Fruit fly (Drosophila melanogaster) whole organism, wandering third instar larva: Measurements from ENCODE around the gene Suv3.

Experiments used
- sage ChIP-seq: fragments of 200-800 bp; sonication (Bioruptor generic); optimal IDR thresholded peaks from 2 replicates; lab custom pipeline; 2016; ENCODE audit warnings: missing biosample characterization, mild to moderate bottlenecking, missing genetic modification characterization
- usp ChIP-seq: fragments of >200 bp; optimal IDR thresholded peaks from 2 replicates; lab custom pipeline; 2017; ENCODE audit warnings: missing biosample characterization, missing genetic modification characterization
- woc ChIP-seq: sonication (Bioruptor generic); optimal IDR thresholded peaks from 2 replicates; lab custom pipeline; 2016; ENCODE audit warnings: missing biosample characterization, mild to moderate bottlenecking, missing genetic modification characterization

DNA sequence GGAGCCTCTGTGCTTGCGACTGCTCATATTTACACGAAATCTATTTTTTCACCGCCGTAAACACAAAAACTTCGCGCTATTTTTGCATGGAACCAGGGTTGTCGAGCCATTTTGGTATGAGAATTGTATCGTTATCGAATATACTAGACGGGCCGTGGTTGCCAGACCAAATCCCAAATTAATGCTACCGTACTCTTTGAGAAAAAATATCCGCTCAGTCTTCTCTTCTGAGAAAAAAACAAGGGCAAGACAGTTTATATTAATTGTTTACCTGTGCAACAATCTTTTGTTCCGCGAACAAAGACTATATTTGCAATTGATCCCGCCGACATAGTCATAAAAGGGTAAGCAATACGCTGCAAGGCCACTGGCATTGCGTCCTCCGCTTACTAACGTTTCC, 26.2 kb downstream of the Suv3 start, which contains the start of the genes Skp2 and CG1103:
- no peak for TF ChIP-seq woc (GFP tag; lab: Kevin White, UChicago)
- no peak for TF ChIP-seq sage (GFP tag; lab: Kevin White, UChicago)
- no peak for TF ChIP-seq usp (GFP tag; lab: Kevin White, UChicago)
